Worm (Caenorhabditis elegans): ENCODE results near the gene lgc-36.

DNA sequence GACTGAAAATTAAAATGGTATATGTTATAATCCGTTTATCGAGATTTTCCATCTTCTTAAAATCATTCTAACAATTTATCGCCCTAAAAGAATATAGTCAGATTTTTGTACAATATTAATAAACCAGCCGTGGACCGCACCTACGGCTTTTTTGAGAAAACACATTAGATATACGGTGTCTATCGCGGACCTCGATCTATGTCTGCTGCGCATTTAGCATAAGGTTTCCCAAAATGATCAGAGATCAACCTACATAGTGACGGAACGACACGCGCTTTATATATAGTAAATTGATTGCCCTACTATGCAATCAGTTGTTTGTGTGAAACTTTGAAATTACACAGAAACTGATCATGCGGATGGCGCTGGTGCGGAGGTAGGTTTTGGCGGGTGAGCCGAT, 33.9 kb upstream of the lgc-36 start:
- no peak for TF ChIP-seq him-1 (tag; optimal IDR thresholded peaks at IDR 0.05)
- no peak for TF ChIP-seq W03F9.2 (tag; optimal IDR thresholded peaks at IDR 0.05)
- no peak for TF ChIP-seq dao-5 (tag; optimal IDR thresholded peaks at IDR 0.05)

Data from whole organism, L4/young adult.